Worm (Caenorhabditis elegans) whole organism, L3 larva: ENCODE data around the gene C29E4.15.

Experiments
- egl-27 ChIP-seq: sonication (generic microtip); optimal IDR thresholded peaks from 4 replicates; lab custom pipeline; 2017; ENCODE audit warnings: missing biosample characterization, missing genetic modification reagents, missing genetic modification characterization
- zag-1 ChIP-seq: fragments of 150-350 bp; optimal IDR thresholded peaks from 2 replicates; lab custom pipeline; 2014; ENCODE audit warnings: missing biosample characterization, missing genetic modification characterization

DNA sequence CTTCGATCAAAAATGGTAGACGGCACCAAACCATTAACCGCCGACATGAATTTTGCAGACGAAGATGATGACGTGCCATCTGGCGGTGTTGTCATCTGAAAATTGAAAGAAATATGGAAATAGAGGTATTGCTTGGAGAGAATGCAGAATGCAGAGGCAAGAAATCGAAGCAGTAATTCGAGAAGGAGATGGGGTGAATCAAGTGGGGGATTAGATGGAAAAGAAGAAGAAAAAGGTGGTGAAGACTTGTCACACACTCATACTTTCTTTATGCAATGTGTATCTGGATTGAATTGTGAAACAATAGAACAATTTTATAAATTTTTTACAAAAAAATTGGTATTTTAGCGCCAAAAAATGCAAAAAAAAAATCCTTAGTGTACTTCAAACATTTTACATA, 27.6 kb upstream of the C29E4.15 start, which contains the start of gene tag-250:
- TF ChIP-seq egl-27 (tag; lab: Kevin White, UChicago) (no peak), zag-1 (tag; lab: Kevin White, UChicago) (no peak)
